Worm (Caenorhabditis elegans) whole organism, late embryonic: Measurements from ENCODE around the gene ZK938.1.

Experiments used
- C38D4.7 ChIP-seq: fragments of 200-800 bp; sonication (Bioruptor generic); optimal IDR thresholded peaks from 2 replicates; lab custom pipeline; 2018; ENCODE audit warnings: mild to moderate bottlenecking, missing genetic modification characterization, moderate library complexity, missing compliant biosample characterization
- T23F11.4 ChIP-seq: fragments of 200-800 bp; sonication (Bioruptor generic); optimal IDR thresholded peaks from 2 replicates; lab custom pipeline; 2018; ENCODE audit warnings: mild to moderate bottlenecking, missing genetic modification characterization, missing compliant biosample characterization
- ahr-1 ChIP-seq: sonication (generic microtip); optimal IDR thresholded peaks from 2 replicates; lab custom pipeline; 2016; ENCODE audit warnings: missing genetic modification characterization, missing compliant biosample characterization
- ama-1 ChIP-seq: fragments of 150-350 bp; optimal IDR thresholded peaks from 2 replicates; lab custom pipeline; 2014
- ceh-30 ChIP-seq: fragments of 150-350 bp; optimal IDR thresholded peaks from 2 replicates; lab custom pipeline; 2014; ENCODE audit warnings: missing biosample characterization, missing genetic modification characterization
- ceh-31 ChIP-seq: sonication (generic microtip); optimal IDR thresholded peaks from 2 replicates; lab custom pipeline; 2016; ENCODE audit warnings: missing genetic modification characterization, missing compliant biosample characterization
- ceh-34 ChIP-seq: sonication (generic microtip); optimal IDR thresholded peaks from 2 replicates; lab custom pipeline; 2016; ENCODE audit warnings: mild to moderate bottlenecking, missing genetic modification characterization, missing compliant biosample characterization
- ceh-45 ChIP-seq: fragments of 200-800 bp; sonication (Bioruptor generic); IDR thresholded peaks from 2 replicates; pipeline ENCODE4 v1.3.6; 2022; ENCODE audit warnings: missing genetic modification reagents, missing genetic modification characterization, missing compliant biosample characterization
- elt-2 ChIP-seq: sonication (generic microtip); optimal IDR thresholded peaks from 2 replicates; lab custom pipeline; 2016; ENCODE audit warnings: missing genetic modification reagents, missing genetic modification characterization, missing compliant biosample characterization
- elt-4 ChIP-seq: sonication (generic microtip); optimal IDR thresholded peaks from 2 replicates; lab custom pipeline; 2016; ENCODE audit warnings: missing genetic modification characterization, missing compliant biosample characterization
- eyg-1 ChIP-seq: sonication (generic microtip); optimal IDR thresholded peaks from 2 replicates; lab custom pipeline; 2016; ENCODE audit warnings: missing genotype, missing genetic modification characterization, missing compliant biosample characterization
- fkh-10 ChIP-seq: fragments of 150-350 bp; optimal IDR thresholded peaks from 2 replicates; lab custom pipeline; 2014; ENCODE audit warnings: missing biosample characterization, missing genetic modification reagents, missing genetic modification characterization
- fkh-6 ChIP-seq: sonication (generic microtip); optimal IDR thresholded peaks from 2 replicates; lab custom pipeline; 2016; ENCODE audit warnings: missing genetic modification characterization, missing compliant biosample characterization
- hlh-13 ChIP-seq: fragments of 200-800 bp; sonication (Bioruptor generic); optimal IDR thresholded peaks from 2 replicates; lab custom pipeline; 2018; ENCODE audit warnings: mild to moderate bottlenecking, missing genetic modification characterization, missing compliant biosample characterization
- hlh-15 ChIP-seq: sonication (generic microtip); optimal IDR thresholded peaks from 2 replicates; lab custom pipeline; 2016; ENCODE audit warnings: missing genetic modification characterization, missing compliant biosample characterization
- hlh-30 ChIP-seq: sonication (generic microtip); optimal IDR thresholded peaks from 2 replicates; lab custom pipeline; 2017; ENCODE audit warnings: antibody characterized with exemption, missing genetic modification characterization, missing compliant biosample characterization; ENCODE audit not compliant: insufficient read depth
- hlh-6 ChIP-seq: sonication (generic microtip); optimal IDR thresholded peaks from 2 replicates; lab custom pipeline; 2016; ENCODE audit warnings: missing genotype, missing genetic modification characterization, missing compliant biosample characterization
- hlh-8 ChIP-seq: sonication (generic microtip); optimal IDR thresholded peaks from 2 replicates; lab custom pipeline; 2016; ENCODE audit warnings: missing genotype, missing genetic modification characterization, missing compliant biosample characterization
- lim-6 ChIP-seq: sonication (generic microtip); optimal IDR thresholded peaks from 2 replicates; lab custom pipeline; 2016; ENCODE audit warnings: missing genetic modification characterization, missing compliant biosample characterization
- mec-3 ChIP-seq: sonication (generic microtip); optimal IDR thresholded peaks from 2 replicates; lab custom pipeline; 2016; ENCODE audit warnings: borderline replicate concordance, missing genetic modification characterization, missing compliant biosample characterization
- nhr-11 ChIP-seq: fragments of 150-350 bp; optimal IDR thresholded peaks from 2 replicates; lab custom pipeline; 2014; ENCODE audit warnings: missing biosample characterization, missing genetic modification characterization
- npax-4 ChIP-seq: sonication (generic microtip); optimal IDR thresholded peaks from 2 replicates; lab custom pipeline; 2016; ENCODE audit warnings: missing genetic modification characterization, missing compliant biosample characterization
- odd-2 ChIP-seq: sonication (generic microtip); optimal IDR thresholded peaks from 2 replicates; lab custom pipeline; 2017; ENCODE audit warnings: antibody characterized with exemption, mild to moderate bottlenecking, missing genetic modification characterization, missing compliant biosample characterization
- pag-3 ChIP-seq: sonication (generic microtip); optimal IDR thresholded peaks from 2 replicates; lab custom pipeline; 2016; ENCODE audit warnings: missing compliant biosample characterization, missing genetic modification characterization, borderline replicate concordance
- pax-1 ChIP-seq: fragments of 150-350 bp; optimal IDR thresholded peaks from 2 replicates; lab custom pipeline; 2014; ENCODE audit warnings: missing biosample characterization, missing genetic modification characterization
- pha-4 ChIP-seq: fragments of 150-350 bp; optimal IDR thresholded peaks from 2 replicates; lab custom pipeline; 2018; ENCODE audit warnings: missing biosample characterization, missing genetic modification reagents, missing genetic modification characterization
- pqm-1 ChIP-seq: sonication (generic microtip); optimal IDR thresholded peaks from 2 replicates; lab custom pipeline; 2016; ENCODE audit warnings: missing genetic modification characterization, missing compliant biosample characterization
- ref-2 ChIP-seq: sonication (generic microtip); optimal IDR thresholded peaks from 2 replicates; lab custom pipeline; 2016; ENCODE audit warnings: missing genetic modification characterization, missing compliant biosample characterization
- rnt-1 ChIP-seq: sonication (generic microtip); optimal IDR thresholded peaks from 2 replicates; lab custom pipeline; 2016; ENCODE audit warnings: missing genetic modification characterization, missing compliant biosample characterization
- sdc-2 ChIP-seq: sonication (generic microtip); optimal IDR thresholded peaks from 2 replicates; lab custom pipeline; 2016; ENCODE audit warnings: missing genotype, missing genetic modification characterization, missing compliant biosample characterization
- tbx-2 ChIP-seq: sonication (generic microtip); optimal IDR thresholded peaks from 2 replicates; lab custom pipeline; 2016; ENCODE audit warnings: missing genetic modification characterization, missing compliant biosample characterization
- ttx-3 ChIP-seq: sonication (generic microtip); optimal IDR thresholded peaks from 2 replicates; lab custom pipeline; 2016; ENCODE audit warnings: missing genetic modification reagents, missing genetic modification characterization, missing compliant biosample characterization
- unc-3 ChIP-seq, 2 experiments: fragments of 200-800 bp in 1 of 2; sonication (Bioruptor generic) in 1 of 2; sonication (generic microtip) in 1 of 2; conservative IDR thresholded peaks in 1 of 2; optimal IDR thresholded peaks in 1 of 2; 2 replicates each; pipeline versions ENCODE4 v1.3.6 to Lab custom; 2016 to 2022; ENCODE audit warnings: missing compliant biosample characterization in 2 of 2, missing genetic modification characterization in 2 of 2, missing genetic modification reagents in 1 of 2
- unc-86 ChIP-seq: sonication (generic microtip); optimal IDR thresholded peaks from 2 replicates; lab custom pipeline; 2016; ENCODE audit warnings: missing genetic modification characterization, missing compliant biosample characterization

The ZK938.1 gene

DNA sequence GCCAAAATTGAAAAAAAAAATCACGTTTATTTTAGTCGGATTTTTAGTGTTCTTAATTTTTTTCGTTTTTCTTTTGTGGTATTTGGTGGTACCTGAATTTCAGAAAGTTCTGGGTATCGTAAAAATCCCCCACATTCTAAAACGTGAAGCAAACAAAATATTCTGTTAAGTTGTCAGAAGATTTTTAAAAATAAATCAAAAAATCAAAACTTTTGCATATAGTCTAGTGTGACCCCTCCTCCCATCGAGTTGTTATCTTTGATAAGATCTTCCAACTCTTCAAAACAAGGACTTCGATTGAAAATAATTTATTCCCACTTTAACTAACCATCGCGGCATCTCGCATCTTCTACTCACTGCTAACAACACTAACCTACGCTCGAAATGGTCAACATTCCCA, at the start of gene ZK938.1:
Gene ZK938.1, plus strand, starts transcription at position 301 of the 400 bp plus-strand sequence.
- TF ChIP-seq rnt-1 (tag; lab: Kevin White, UChicago) (no peak), ref-2 (tag; lab: Kevin White, UChicago) (no peak), hlh-6 (tag; lab: Kevin White, UChicago) (no peak), pax-1 (tag; lab: Kevin White, UChicago) (no peak), elt-2 (no peak), fkh-10 (GFP tag; lab: Kevin White, UChicago) (no peak), mec-3 (tag; lab: Kevin White, UChicago) (no peak), fkh-6 (no peak)
- TF ChIP-seq, all 69 proteins: peak for 0

DNA sequence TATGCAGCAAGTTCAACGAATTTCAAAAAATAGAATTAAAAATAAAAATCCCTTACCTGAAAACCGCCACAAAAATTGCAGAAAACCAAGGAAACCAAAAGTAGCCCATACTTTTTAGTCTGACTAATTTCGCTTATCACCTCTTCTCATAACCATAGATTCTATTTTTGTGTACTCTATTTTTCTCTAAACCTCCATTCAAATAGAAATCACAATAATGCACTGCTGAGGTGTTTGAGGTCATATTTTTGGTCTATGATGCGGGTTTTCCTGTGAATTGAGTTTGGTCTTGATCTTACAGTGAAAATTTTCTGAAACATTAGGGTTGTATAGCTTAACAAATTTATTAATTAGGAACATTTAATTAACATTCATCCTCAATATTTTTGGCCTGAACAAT, 47.4 kb upstream of the ZK938.1 start, which contains the start of gene cyp-13A1:
Gene cyp-13A1, minus strand, starts transcription at position 156 of the 400 bp plus-strand sequence.
- no peak for TF ChIP-seq fkh-10 (GFP tag; lab: Kevin White, UChicago)
- peak; percentile 10 for TF ChIP-seq elt-2

DNA sequence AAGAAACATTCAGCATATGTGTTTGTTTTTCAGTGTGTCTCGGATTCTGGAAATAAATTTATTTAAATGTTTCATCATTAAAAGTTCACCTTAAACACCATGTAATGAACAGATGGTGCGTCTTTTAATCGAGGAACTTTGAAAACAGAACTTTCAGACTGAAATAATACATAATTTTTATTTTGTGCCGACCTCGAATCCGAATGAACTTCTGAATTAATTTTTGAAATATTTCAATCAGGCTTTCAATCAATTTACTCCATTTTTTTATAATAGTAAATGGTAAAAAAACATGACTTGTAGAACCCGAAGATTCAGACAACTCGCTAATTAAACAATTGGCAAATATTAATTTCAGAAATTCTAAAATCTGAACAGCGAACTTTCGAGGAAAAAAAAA, 46.9 kb upstream of the ZK938.1 start, which contains the start of gene T10B9.14:
Gene T10B9.14, minus strand, starts transcription at position 101 of the 400 bp plus-strand sequence.
- TF ChIP-seq C38D4.7 (GFP tag; lab: Kevin White, UChicago) (no peak), pax-1 (tag; lab: Kevin White, UChicago) (no peak), ceh-34 (tag; lab: Kevin White, UChicago) (no peak), ceh-30 (no peak), unc-3 (GFP tag; conservative IDR thresholded peaks at IDR 0.05; lab: Robert Waterston, UW) (no peak), unc-3 (tag; optimal IDR thresholded peaks at IDR 0.05; lab: Kevin White, UChicago) (no peak), ceh-45 (no peak), hlh-6 (tag; lab: Kevin White, UChicago) (no peak), odd-2 (tag; lab: Kevin White, UChicago) (no peak), npax-4 (tag; lab: Kevin White, UChicago) (no peak), pag-3 (no peak), ahr-1 (tag; lab: Kevin White, UChicago) (no peak), pqm-1 (tag; lab: Kevin White, UChicago) (no peak), elt-4 (tag; lab: Kevin White, UChicago) (no peak), tbx-2 (tag; lab: Kevin White, UChicago) (no peak), eyg-1 (no peak), hlh-15 (tag; lab: Kevin White, UChicago) (no peak), sdc-2 (tag; lab: Kevin White, UChicago) (no peak), ama-1 (lab: Kevin White, UChicago) (no peak)

DNA sequence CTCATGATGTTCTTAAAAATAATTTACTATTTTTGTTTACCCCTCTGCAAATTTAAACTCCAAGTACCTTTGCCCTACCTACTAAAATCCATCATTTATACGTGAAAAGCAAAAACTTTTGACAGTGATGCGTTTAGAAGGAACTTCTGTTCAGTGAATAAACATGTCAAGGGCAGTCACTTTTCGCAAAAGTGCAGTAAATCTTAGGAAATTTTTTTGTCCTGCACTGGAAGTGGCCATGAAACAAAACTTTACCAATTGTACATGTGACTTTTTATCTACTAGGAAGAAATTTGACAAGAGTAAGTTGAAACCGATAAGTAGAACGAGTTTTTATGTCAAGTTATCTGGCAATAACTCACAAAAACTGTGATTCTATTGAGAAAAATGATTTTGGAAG, 43.0 kb upstream of the ZK938.1 start:
- TF ChIP-seq T23F11.4 (GFP tag; lab: Kevin White, UChicago) (no peak), hlh-8 (tag; lab: Kevin White, UChicago) (no peak), ceh-31 (tag; lab: Kevin White, UChicago) (no peak), npax-4 (tag; lab: Kevin White, UChicago) (no peak), unc-86 (tag; lab: Kevin White, UChicago) (no peak), hlh-13 (GFP tag; lab: Kevin White, UChicago) (no peak), eyg-1 (no peak), pha-4 (no peak)
- TF ChIP-seq, all 69 proteins: peak for 0

DNA sequence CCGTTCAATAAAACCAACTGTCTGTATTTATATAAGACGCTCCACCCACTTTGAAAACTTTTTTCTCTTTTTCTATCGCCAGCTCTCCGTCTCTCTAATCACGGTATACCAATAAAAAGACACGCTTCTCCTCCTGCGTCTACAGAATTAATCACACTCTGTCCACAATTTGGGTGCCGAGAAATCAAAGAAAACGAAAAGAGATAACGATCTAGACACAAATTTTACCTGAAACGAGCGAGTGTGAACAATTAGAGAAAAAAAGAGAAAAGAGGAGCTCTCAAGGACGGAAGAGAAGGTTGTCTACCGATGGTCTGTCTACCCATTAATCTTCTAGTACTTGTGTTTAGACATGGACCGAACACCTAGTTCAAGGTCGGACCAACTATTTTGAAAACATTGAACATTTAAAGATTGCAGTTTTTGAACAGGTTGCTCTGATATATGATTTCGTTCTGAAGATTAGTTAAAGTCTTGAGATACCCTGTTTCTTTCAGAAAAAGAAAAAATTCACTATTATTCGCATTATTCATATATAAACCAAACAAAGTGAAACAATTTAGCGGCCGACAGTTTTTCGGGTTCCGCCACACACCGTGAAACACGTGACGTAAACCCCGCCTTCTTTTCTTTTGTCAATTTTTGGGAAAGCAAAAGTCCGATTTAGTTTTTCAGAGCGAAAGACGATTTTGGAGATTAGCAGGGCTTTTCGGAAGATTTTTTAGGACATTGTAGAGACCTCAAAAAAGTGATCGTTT, 41.6 kb upstream of the ZK938.1 start, which contains the start of gene cyp-13A2:
Gene cyp-13A2, minus strand, starts transcription at position 235 of the 758 bp plus-strand sequence.
- TF ChIP-seq hlh-30 (peak; percentile 24), ttx-3 (tag; lab: Kevin White, UChicago) (no peak), nhr-11 (peak; percentile 13), elt-2 (peak; percentile 30), rnt-1 (tag; lab: Kevin White, UChicago) (peak; percentile 2), lim-6 (tag; lab: Kevin White, UChicago) (no peak)
